Fruit fly (Drosophila melanogaster) whole organism, wandering third instar larva: ENCODE results near the gene Pnn.

Experiments used
- CG32264 ChIP-seq: fragments of 200-800 bp; sonication (Bioruptor generic); optimal IDR thresholded peaks from 2 replicates; lab custom pipeline; 2016; ENCODE audit warnings: missing biosample characterization, missing genetic modification characterization
- CG9705 ChIP-seq: fragments of 200-800 bp; sonication (Bioruptor generic); optimal IDR thresholded peaks from 2 replicates; lab custom pipeline; 2018; ENCODE audit warnings: missing biosample characterization, mild to moderate bottlenecking, missing genetic modification characterization
- CrebA ChIP-seq: fragments of 200-800 bp; sonication (Bioruptor generic); optimal IDR thresholded peaks from 2 replicates; lab custom pipeline; 2016; ENCODE audit warnings: missing biosample characterization, mild to moderate bottlenecking, missing genetic modification characterization, borderline replicate concordance
- Dfd ChIP-seq: fragments of >200 bp; optimal IDR thresholded peaks from 2 replicates; lab custom pipeline; 2017; ENCODE audit warnings: missing biosample characterization, missing genetic modification characterization
- Dif ChIP-seq: fragments of 200-275, 200-300 bp; sonication (Bioruptor generic); optimal IDR thresholded peaks from 2 replicates; lab custom pipeline; 2018; ENCODE audit warnings: missing biosample characterization, missing genetic modification characterization; ENCODE audit not compliant: partially characterized antibody
- Myc ChIP-seq: fragments of >200 bp; optimal IDR thresholded peaks from 2 replicates; lab custom pipeline; 2017
- N ChIP-seq: fragments of >200 bp; optimal IDR thresholded peaks from 2 replicates; lab custom pipeline; 2018; ENCODE audit warnings: missing biosample characterization, missing external identifiers, missing genetic modification characterization
- Rel ChIP-seq, 2 experiments: fragments of 200-800 bp; sonication (Bioruptor generic) in 1 of 2; optimal IDR thresholded peaks; 2 replicates in 1 of 2; 3 replicates in 1 of 2; lab custom pipeline; 2016 to 2019; ENCODE audit warnings: mild to moderate bottlenecking in 2 of 2, missing biosample characterization in 2 of 2, missing genetic modification characterization in 2 of 2, moderate library complexity in 1 of 2
- dmrt93B ChIP-seq: fragments of 200-800 bp; sonication (Bioruptor generic); optimal IDR thresholded peaks from 2 replicates; lab custom pipeline; 2018; ENCODE audit warnings: missing biosample characterization, mild to moderate bottlenecking, missing genetic modification characterization
- fru ChIP-seq: fragments of 200-800 bp; sonication (Bioruptor generic); optimal IDR thresholded peaks from 3 replicates; lab custom pipeline; 2016; ENCODE audit warnings: missing biosample characterization, mild to moderate bottlenecking, missing genetic modification characterization

DNA sequence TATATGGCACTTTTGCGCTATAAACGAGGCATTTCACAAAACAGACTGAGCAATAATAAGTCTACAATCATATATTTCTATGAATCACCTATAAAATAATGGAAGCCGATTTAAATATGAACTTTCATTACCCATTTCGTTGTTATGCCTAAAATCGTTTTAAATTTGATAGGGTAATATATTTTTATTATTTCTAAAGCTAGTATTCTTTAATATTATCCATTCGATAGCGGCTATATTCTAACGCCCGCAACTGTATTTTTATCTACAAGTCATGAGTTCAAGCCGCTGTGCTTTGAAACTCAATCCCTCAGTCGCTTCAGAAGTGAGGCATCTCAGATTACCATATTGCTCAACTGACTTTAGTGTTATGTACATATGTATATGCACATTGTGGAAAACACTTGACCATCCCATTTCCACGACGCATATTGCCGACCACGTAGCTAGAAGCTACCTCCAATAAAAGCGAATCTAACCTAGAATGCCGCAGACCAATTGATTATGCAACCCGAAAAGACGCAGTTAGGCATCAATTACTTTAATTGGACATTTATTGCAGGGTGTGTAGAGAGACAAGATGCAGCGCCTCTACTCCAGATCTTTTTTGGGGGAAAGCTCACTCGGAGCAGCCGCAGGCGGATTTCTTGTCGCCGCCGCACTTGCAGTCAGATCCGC lies 42.7 kb downstream of the Pnn start:
- no peak for TF ChIP-seq CG32264
- TF ChIP-seq dmrt93B: no peak
- no peak for TF ChIP-seq Dif
- no peak for TF ChIP-seq CrebA (GFP tag; lab: Kevin White, UChicago)
- no peak for TF ChIP-seq CG9705
- no peak for TF ChIP-seq N (GFP tag; lab: Kevin White, UChicago)
- no peak for TF ChIP-seq Dfd (GFP tag; lab: Kevin White, UChicago)
- TF ChIP-seq Rel (GFP tag; optimal IDR thresholded peaks at IDR 0.05; lab: Kevin White, UChicago): no peak
- TF ChIP-seq Rel (tag; optimal IDR thresholded peaks at IDR 0.05; lab: Kevin White, UChicago): no peak
- no peak for TF ChIP-seq fru (GFP tag; lab: Kevin White, UChicago)
- no peak for TF ChIP-seq Myc (lab: Kevin White, UChicago)
